Fruit fly (Drosophila melanogaster) whole organism, prepupa: ENCODE measurements around the gene prt.

Source experiments
- CG11294 ChIP-seq: fragments of 200-800 bp; sonication (Bioruptor generic); IDR thresholded peaks from 2 replicates; pipeline ENCODE4 v1.3.6; 2022; ENCODE audit warnings: missing biosample characterization, missing genetic modification characterization
- CG3032 ChIP-seq: fragments of 200-800 bp; optimal IDR thresholded peaks from 2 replicates; lab custom pipeline; 2019; ENCODE audit warnings: missing biosample characterization, mild to moderate bottlenecking, missing genetic modification characterization, moderate library complexity
- CG31627 ChIP-seq: fragments of 200-800 bp; sonication (Bioruptor generic); optimal IDR thresholded peaks from 3 replicates; lab custom pipeline; 2016; ENCODE audit warnings: missing biosample characterization, missing genetic modification characterization
- CG6163 ChIP-seq: fragments of 200-800 bp; sonication (Bioruptor generic); IDR thresholded peaks from 3 replicates; pipeline ENCODE4 v1.3.6; 2022; ENCODE audit warnings: missing biosample characterization, missing genetic modification characterization
- Eip78C ChIP-seq: fragments of 200-800 bp; sonication (Bioruptor generic); peaks from one replicate; lab custom pipeline; 2016; ENCODE audit warnings: missing biosample characterization, missing genetic modification characterization
- Ets96B ChIP-seq: fragments of 200-800 bp; optimal IDR thresholded peaks from 2 replicates; lab custom pipeline; 2019; ENCODE audit warnings: missing biosample characterization, mild to moderate bottlenecking, missing genetic modification characterization, moderate library complexity
- Gug ChIP-seq: fragments of 200-800 bp; sonication (Bioruptor generic); IDR thresholded peaks from 2 replicates; pipeline ENCODE4 v1.3.6; 2022; ENCODE audit warnings: missing biosample characterization, missing genetic modification characterization
- Hr38 ChIP-seq: sonication (Bioruptor generic); optimal IDR thresholded peaks from 2 replicates; lab custom pipeline; 2016; ENCODE audit warnings: missing biosample characterization, missing genetic modification characterization
- Lpt ChIP-seq: fragments of 200-800 bp; sonication (Bioruptor generic); optimal IDR thresholded peaks from 3 replicates; lab custom pipeline; 2016; ENCODE audit warnings: missing biosample characterization, missing genetic modification characterization
- Met ChIP-seq: fragments of 200-800 bp; sonication (Bioruptor generic); optimal IDR thresholded peaks from 3 replicates; lab custom pipeline; 2016; ENCODE audit warnings: missing biosample characterization, missing genetic modification characterization
- Smox ChIP-seq: fragments of 200-800 bp; sonication (Bioruptor generic); optimal IDR thresholded peaks from 3 replicates; lab custom pipeline; 2016; ENCODE audit warnings: missing biosample characterization, missing genetic modification characterization
- Sox14 ChIP-seq: fragments of 200-800 bp; sonication (Bioruptor generic); optimal IDR thresholded peaks from 3 replicates; lab custom pipeline; 2016; ENCODE audit warnings: missing biosample characterization, missing genetic modification characterization
- fkh ChIP-seq: fragments of 200-800 bp; sonication (Bioruptor generic); optimal IDR thresholded peaks from 3 replicates; lab custom pipeline; 2017; ENCODE audit warnings: missing biosample characterization, mild to moderate bottlenecking, missing genetic modification characterization, moderate library complexity

dm6 chr3R:23658948-23659347 lies 39.9 kb downstream of the prt start:
- TF ChIP-seq CG11294: no peak
- no peak for TF ChIP-seq Hr38 (GFP tag; lab: Kevin White, UChicago)
- TF ChIP-seq Sox14: no peak
- no peak for TF ChIP-seq CG3032 (tag; lab: Kevin White, UChicago)
- no peak for TF ChIP-seq Eip78C (GFP tag; lab: Kevin White, UChicago)
- TF ChIP-seq fkh: no peak
- TF ChIP-seq Lpt (GFP tag; lab: Kevin White, UChicago): no peak
- no peak for TF ChIP-seq Ets96B (tag; lab: Kevin White, UChicago)
- no peak for TF ChIP-seq CG31627
- no peak for TF ChIP-seq Gug (GFP tag; lab: Robert Waterston, UW)
- no peak for TF ChIP-seq Smox (GFP tag; lab: Kevin White, UChicago)
- no peak for TF ChIP-seq CG6163 (GFP tag; lab: Robert Waterston, UW)
- no peak for TF ChIP-seq Met (GFP tag; lab: Kevin White, UChicago)
